Fruit fly (Drosophila melanogaster): Measurements from ENCODE around the gene RYa-R.

dm6 chr3R:27002787-27003186 is 6.0 kb downstream of the RYa-R start:
- TF ChIP-seq CG14711 (tag; optimal IDR thresholded peaks at IDR 0.05) = no peak
- no peak for TF ChIP-seq ovo (GFP tag; optimal IDR thresholded peaks at IDR 0.05)
- TF ChIP-seq Hr96 (GFP tag; optimal IDR thresholded peaks at IDR 0.05) = no peak
- TF ChIP-seq pad (GFP tag; optimal IDR thresholded peaks at IDR 0.05) = no peak
- no peak for TF ChIP-seq Crg-1 (GFP tag; optimal IDR thresholded peaks at IDR 0.05)
- TF ChIP-seq Clk (GFP tag; optimal IDR thresholded peaks at IDR 0.05) = no peak
- TF ChIP-seq cnc (optimal IDR thresholded peaks at IDR 0.05) = no peak
- TF ChIP-seq CG5204 (GFP tag; optimal IDR thresholded peaks at IDR 0.05) = no peak
- no peak for TF ChIP-seq CG33017 (tag; optimal IDR thresholded peaks at IDR 0.05)
- TF ChIP-seq Mnt (GFP tag; optimal IDR thresholded peaks at IDR 0.05) = no peak
- no peak for TF ChIP-seq kay (GFP tag; ENCODE audit: borderline replicate concordance)
- TF ChIP-seq CG12768 (GFP tag; optimal IDR thresholded peaks at IDR 0.05) = no peak
- TF ChIP-seq CG7045 (GFP tag; optimal IDR thresholded peaks at IDR 0.05) = no peak
- no peak for TF ChIP-seq CG11617 (GFP tag; optimal IDR thresholded peaks at IDR 0.05)

Measured in whole organism, adult.